Worm (Caenorhabditis elegans) whole organism, L1 larva: ENCODE measurements around the gene srh-28.

ENCODE experiments used
- F16B12.6 ChIP-seq: fragments of 150-350 bp; optimal IDR thresholded peaks from 2 replicates; lab custom pipeline; 2014; ENCODE audit warnings: missing biosample characterization, missing genetic modification characterization
- alr-1 ChIP-seq: fragments of 200-800 bp; sonication (Bioruptor generic); optimal IDR thresholded peaks from 2 replicates; lab custom pipeline; 2018; ENCODE audit warnings: borderline replicate concordance, mild to moderate bottlenecking, missing genetic modification characterization, missing compliant biosample characterization
- aly-2 ChIP-seq: fragments of 150-350 bp; optimal IDR thresholded peaks from 2 replicates; lab custom pipeline; 2014; ENCODE audit warnings: missing biosample characterization, missing genetic modification characterization
- dsc-1 ChIP-seq: sonication (generic microtip); optimal IDR thresholded peaks from 2 replicates; lab custom pipeline; 2016; ENCODE audit warnings: mild to moderate bottlenecking, missing genetic modification characterization, missing compliant biosample characterization
- egl-27 ChIP-seq, 2 experiments: fragments of 150-350 bp in 1 of 2; sonication (generic microtip); optimal IDR thresholded peaks; 3 replicates each; lab custom pipeline; 2017 to 2018; ENCODE audit warnings: missing biosample characterization in 2 of 2, missing genetic modification characterization in 2 of 2, missing genetic modification reagents in 2 of 2
- nhr-20 ChIP-seq: sonication (generic microtip); optimal IDR thresholded peaks from 2 replicates; lab custom pipeline; 2016; ENCODE audit warnings: mild to moderate bottlenecking, missing genetic modification characterization, missing compliant biosample characterization
- nhr-47 ChIP-seq: sonication (generic microtip); optimal IDR thresholded peaks from 2 replicates; lab custom pipeline; 2016; ENCODE audit warnings: mild to moderate bottlenecking, missing genetic modification characterization, moderate library complexity, missing compliant biosample characterization
- xbp-1 ChIP-seq: sonication (generic microtip); optimal IDR thresholded peaks from 2 replicates; lab custom pipeline; 2016; ENCODE audit warnings: missing genetic modification characterization, missing compliant biosample characterization
- zip-4 ChIP-seq: fragments of 200-800 bp; sonication (Bioruptor generic); optimal IDR thresholded peaks from 2 replicates; lab custom pipeline; 2018; ENCODE audit warnings: mild to moderate bottlenecking, missing genetic modification characterization, moderate library complexity, missing compliant biosample characterization

DNA sequence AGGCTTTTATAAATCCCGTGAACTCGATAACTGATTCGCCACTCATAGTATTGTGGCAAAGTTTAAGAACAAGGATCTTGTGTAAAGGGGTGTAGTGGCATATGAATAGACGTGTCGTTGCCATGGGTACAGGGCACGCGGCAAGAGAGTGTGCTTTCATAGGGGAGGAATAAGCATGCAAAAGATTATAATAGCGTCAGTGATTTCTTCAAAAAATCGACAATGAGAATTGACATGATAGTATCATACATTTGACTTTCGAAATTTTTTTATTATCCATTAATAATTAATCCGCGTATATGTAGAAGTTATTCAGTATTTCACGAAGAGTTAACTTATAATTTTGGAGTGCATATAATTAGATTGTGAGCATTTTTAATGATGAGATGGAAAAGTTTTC lies 10.6 kb downstream of the srh-28 start, which contains the start of gene bbs-8:
- TF ChIP-seq alr-1 = no peak
- no peak for TF ChIP-seq egl-27 (tag; optimal IDR thresholded peaks at IDR 0.05; lab: Kevin White, UChicago)
- no peak for TF ChIP-seq nhr-20 (tag; lab: Kevin White, UChicago)
- no peak for TF ChIP-seq nhr-47 (tag; lab: Kevin White, UChicago)
- TF ChIP-seq zip-4 (GFP tag; lab: Kevin White, UChicago) = no peak
- TF ChIP-seq aly-2 (tag; lab: Kevin White, UChicago) = no peak
- no peak for TF ChIP-seq xbp-1 (tag; lab: Kevin White, UChicago)
- TF ChIP-seq dsc-1 (tag; lab: Kevin White, UChicago) = no peak
- TF ChIP-seq F16B12.6 (tag; lab: Kevin White, UChicago) = no peak
